Worm (Caenorhabditis elegans) whole organism, L1 larva: ENCODE results near the gene F31F4.17.

ENCODE experiments used
- C04F5.9 ChIP-seq: sonication (generic microtip); optimal IDR thresholded peaks from 2 replicates; lab custom pipeline; 2016; ENCODE audit warnings: missing genetic modification characterization, missing compliant biosample characterization
- C16A3.4 ChIP-seq: fragments of 150-350 bp; optimal IDR thresholded peaks from 2 replicates; lab custom pipeline; 2014; ENCODE audit warnings: missing biosample characterization, missing genetic modification characterization
- C34B4.2 ChIP-seq: sonication (generic microtip); optimal IDR thresholded peaks from 2 replicates; lab custom pipeline; 2017; ENCODE audit warnings: mild to moderate bottlenecking, missing genetic modification characterization, missing compliant biosample characterization
- Y116A8C.19 ChIP-seq: sonication (generic microtip); optimal IDR thresholded peaks from 2 replicates; lab custom pipeline; 2016; ENCODE audit warnings: missing compliant biosample characterization, missing genetic modification characterization, borderline replicate concordance
- aha-1 ChIP-seq: fragments of 150-350 bp; optimal IDR thresholded peaks from 2 replicates; lab custom pipeline; 2014; ENCODE audit warnings: missing biosample characterization, missing genetic modification characterization
- aly-2 ChIP-seq: fragments of 150-350 bp; optimal IDR thresholded peaks from 2 replicates; lab custom pipeline; 2014; ENCODE audit warnings: missing biosample characterization, missing genetic modification characterization
- ceh-90 ChIP-seq: sonication (generic microtip); optimal IDR thresholded peaks from 2 replicates; lab custom pipeline; 2016; ENCODE audit warnings: missing genetic modification characterization, missing compliant biosample characterization
- ces-1 ChIP-seq: fragments of 150-350 bp; optimal IDR thresholded peaks from 2 replicates; lab custom pipeline; 2014; ENCODE audit warnings: missing biosample characterization, missing genetic modification reagents, missing genetic modification characterization
- dsc-1 ChIP-seq: sonication (generic microtip); optimal IDR thresholded peaks from 2 replicates; lab custom pipeline; 2016; ENCODE audit warnings: mild to moderate bottlenecking, missing genetic modification characterization, missing compliant biosample characterization
- egl-27 ChIP-seq, 2 experiments: fragments of 150-350 bp in 1 of 2; sonication (generic microtip); optimal IDR thresholded peaks; 3 replicates each; lab custom pipeline; 2017 to 2018; ENCODE audit warnings: missing biosample characterization in 2 of 2, missing genetic modification characterization in 2 of 2, missing genetic modification reagents in 2 of 2
- elt-2 ChIP-seq: sonication (generic microtip); optimal IDR thresholded peaks from 2 replicates; lab custom pipeline; 2016; ENCODE audit warnings: missing genetic modification characterization, mild to moderate bottlenecking, inconsistent platforms, missing compliant biosample characterization, missing genetic modification reagents
- ets-5 ChIP-seq: fragments of 200-800 bp; sonication (Bioruptor generic); IDR thresholded peaks from 2 replicates; pipeline ENCODE4 v1.3.6; 2022; ENCODE audit warnings: missing genetic modification characterization, missing compliant biosample characterization
- fos-1 ChIP-seq: fragments of 150-350 bp; optimal IDR thresholded peaks from 2 replicates; lab custom pipeline; 2014; ENCODE audit warnings: missing biosample characterization, missing genetic modification characterization
- grh-1 ChIP-seq: fragments of 200-800 bp; sonication (Bioruptor generic); IDR thresholded peaks from 2 replicates; pipeline ENCODE4 v1.3.6; 2022; ENCODE audit warnings: missing genetic modification reagents, missing genetic modification characterization, missing compliant biosample characterization
- hlh-17 ChIP-seq: fragments of 200-800 bp; sonication (Bioruptor generic); optimal IDR thresholded peaks from 2 replicates; lab custom pipeline; 2018; ENCODE audit warnings: missing genetic modification characterization, mild to moderate bottlenecking, missing compliant biosample characterization, moderate library complexity, borderline replicate concordance
- hlh-4 ChIP-seq: sonication (generic microtip); optimal IDR thresholded peaks from 2 replicates; lab custom pipeline; 2016; ENCODE audit warnings: mild to moderate bottlenecking, missing genetic modification characterization, missing compliant biosample characterization
- hpl-2 ChIP-seq: fragments of 150-350 bp; optimal IDR thresholded peaks from 2 replicates; lab custom pipeline; 2014; ENCODE audit warnings: missing biosample characterization, missing genetic modification reagents, missing genetic modification characterization
- isw-1 ChIP-seq: fragments of 200-800 bp; sonication (Bioruptor generic); IDR thresholded peaks from 2 replicates; pipeline ENCODE4 v1.3.6; 2022; ENCODE audit warnings: missing genetic modification characterization, missing compliant biosample characterization
- jun-1 ChIP-seq: fragments of 150-350 bp; optimal IDR thresholded peaks from 2 replicates; lab custom pipeline; 2014; ENCODE audit warnings: missing biosample characterization, missing genetic modification reagents, missing genetic modification characterization
- lin-35 ChIP-seq, 2 experiments: fragments of 150-350 bp; optimal IDR thresholded peaks; 2 replicates each; lab custom pipeline; 2014; ENCODE audit warnings: missing biosample characterization in 2 of 2, missing genetic modification characterization in 2 of 2, missing genetic modification reagents in 2 of 2
- mab-9 ChIP-seq: fragments of 200-800 bp; sonication (Bioruptor generic); IDR thresholded peaks from 2 replicates; pipeline ENCODE4 v1.3.6; 2022; ENCODE audit warnings: missing genetic modification reagents, missing genetic modification characterization, missing compliant biosample characterization
- mef-2 ChIP-seq: fragments of 150-350 bp; optimal IDR thresholded peaks from 2 replicates; lab custom pipeline; 2014; ENCODE audit warnings: missing biosample characterization, missing genetic modification characterization
- mep-1 ChIP-seq: fragments of 150-350 bp; optimal IDR thresholded peaks from 2 replicates; lab custom pipeline; 2014; ENCODE audit warnings: missing biosample characterization, missing genetic modification characterization
- nhr-20 ChIP-seq: sonication (generic microtip); optimal IDR thresholded peaks from 2 replicates; lab custom pipeline; 2016; ENCODE audit warnings: mild to moderate bottlenecking, missing genetic modification characterization, missing compliant biosample characterization
- nhr-28 ChIP-seq: fragments of 150-350 bp; optimal IDR thresholded peaks from 2 replicates; lab custom pipeline; 2014; ENCODE audit warnings: missing biosample characterization, missing genetic modification characterization
- nhr-71 ChIP-seq: sonication (generic microtip); optimal IDR thresholded peaks from 2 replicates; lab custom pipeline; 2016; ENCODE audit warnings: mild to moderate bottlenecking, missing genetic modification characterization, moderate library complexity, missing compliant biosample characterization
- nhr-76 ChIP-seq: sonication (generic microtip); optimal IDR thresholded peaks from 2 replicates; lab custom pipeline; 2017; ENCODE audit warnings: missing biosample characterization, missing genetic modification characterization
- nhr-77 ChIP-seq: fragments of 150-350 bp; optimal IDR thresholded peaks from 2 replicates; lab custom pipeline; 2014; ENCODE audit warnings: missing biosample characterization, missing genetic modification characterization
- nhr-84 ChIP-seq: sonication (generic microtip); optimal IDR thresholded peaks from 2 replicates; lab custom pipeline; 2017; ENCODE audit warnings: missing biosample characterization, missing genetic modification characterization
- nhr-90 ChIP-seq: sonication (generic microtip); optimal IDR thresholded peaks from 2 replicates; lab custom pipeline; 2016; ENCODE audit warnings: mild to moderate bottlenecking, missing genetic modification characterization, missing compliant biosample characterization; ENCODE audit not compliant: poor library complexity
- pax-3 ChIP-seq: fragments of 200-800 bp; sonication (Bioruptor generic); optimal IDR thresholded peaks from 2 replicates; lab custom pipeline; 2018; ENCODE audit warnings: mild to moderate bottlenecking, missing genetic modification characterization, moderate library complexity, missing compliant biosample characterization
- snu-23 ChIP-seq: sonication (generic microtip); optimal IDR thresholded peaks from 2 replicates; lab custom pipeline; 2016; ENCODE audit warnings: missing genetic modification characterization, missing compliant biosample characterization
- sox-4 ChIP-seq: sonication (generic microtip); optimal IDR thresholded peaks from 2 replicates; lab custom pipeline; 2016; ENCODE audit warnings: missing genetic modification characterization, missing compliant biosample characterization
- sup-37 ChIP-seq: fragments of 200-800 bp; sonication (Bioruptor generic); optimal IDR thresholded peaks from 2 replicates; lab custom pipeline; 2018; ENCODE audit warnings: mild to moderate bottlenecking, missing genetic modification characterization, missing compliant biosample characterization
- swsn-7 ChIP-seq: sonication (generic microtip); optimal IDR thresholded peaks from 2 replicates; lab custom pipeline; 2016; ENCODE audit warnings: missing genetic modification characterization, missing compliant biosample characterization
- tbx-2 ChIP-seq: sonication (generic microtip); optimal IDR thresholded peaks from 2 replicates; lab custom pipeline; 2016; ENCODE audit warnings: missing genetic modification characterization, missing compliant biosample characterization
- tlp-1 ChIP-seq: fragments of 150-350 bp; optimal IDR thresholded peaks from 2 replicates; lab custom pipeline; 2014; ENCODE audit warnings: missing biosample characterization, missing genetic modification characterization
- unc-130 ChIP-seq: fragments of 150-350 bp; optimal IDR thresholded peaks from 2 replicates; lab custom pipeline; 2017; ENCODE audit warnings: missing biosample characterization, missing genetic modification characterization, inconsistent platforms
- unc-30 ChIP-seq: sonication (generic microtip); optimal IDR thresholded peaks from 2 replicates; lab custom pipeline; 2017; ENCODE audit warnings: missing biosample characterization, missing genetic modification characterization
- unc-62 ChIP-seq: fragments of 150-350 bp; optimal IDR thresholded peaks from 2 replicates; lab custom pipeline; 2014; ENCODE audit warnings: missing biosample characterization, missing genetic modification reagents, missing genetic modification characterization
- unc-98 ChIP-seq: fragments of 200-800 bp; sonication (Bioruptor generic); IDR thresholded peaks from 2 replicates; pipeline ENCODE4 v1.3.6; 2022; ENCODE audit warnings: missing genetic modification characterization, missing compliant biosample characterization
- ztf-11 ChIP-seq, 2 experiments: sonication (generic microtip); optimal IDR thresholded peaks; 2 replicates each; lab custom pipeline; 2016 to 2017; ENCODE audit warnings: missing genetic modification characterization in 2 of 2, missing biosample characterization in 1 of 2, missing compliant biosample characterization in 1 of 2

F31F4.17 gene

ce11 chrV:660210-660609 is at the start of gene F31F4.17:
F31F4.17 (minus strand) TSS chrV:660310.
- no peak for TF ChIP-seq hlh-4 (tag; lab: Kevin White, UChicago)
- no peak for TF ChIP-seq egl-27 (tag; optimal IDR thresholded peaks at IDR 0.05; lab: Kevin White, UChicago)
- TF ChIP-seq isw-1, result no peak
- no peak for TF ChIP-seq mab-9 (GFP tag; lab: Robert Waterston, UW)
- no peak for TF ChIP-seq pax-3
- no peak for TF ChIP-seq nhr-84
- TF ChIP-seq unc-62 (GFP tag; lab: Kevin White, UChicago), result no peak
- no peak for TF ChIP-seq unc-30 (tag; lab: Kevin White, UChicago)
- TF ChIP-seq C34B4.2 (tag; lab: Kevin White, UChicago), result no peak
- TF ChIP-seq nhr-77 (tag; lab: Kevin White, UChicago), result no peak
- TF ChIP-seq swsn-7, result no peak
- no peak for TF ChIP-seq ceh-90 (tag; lab: Kevin White, UChicago)
- no peak for TF ChIP-seq nhr-28
- TF ChIP-seq dsc-1 (tag; lab: Kevin White, UChicago), result no peak

- TF ChIP-seq grh-1 (no peak), nhr-71 (no peak), nhr-90 (tag; lab: Kevin White, UChicago) (no peak), dsc-1 (tag; lab: Kevin White, UChicago) (no peak), sup-37 (no peak), ces-1 (GFP tag; lab: Kevin White, UChicago) (no peak), sox-4 (tag; lab: Kevin White, UChicago) (no peak), C16A3.4 (tag; lab: Kevin White, UChicago) (no peak), ztf-11 (tag; optimal IDR thresholded peaks at IDR 0.05; lab: Kevin White, UChicago) (no peak), unc-130 (tag; lab: Kevin White, UChicago) (no peak), hlh-17 (GFP tag; lab: Kevin White, UChicago) (no peak), fos-1 (tag; lab: Kevin White, UChicago) (no peak), mef-2 (tag; lab: Kevin White, UChicago) (no peak), lin-35 (GFP tag; optimal IDR thresholded peaks at IDR 0.05; lab: Kevin White, UChicago) (no peak), tlp-1 (no peak), pax-3 (no peak), nhr-77 (tag; lab: Kevin White, UChicago) (no peak), unc-30 (tag; lab: Kevin White, UChicago) (no peak)
Observed at ce11 chrV:708808-709207, 48.7 kb upstream of the F31F4.17 start, which contains the start of gene srbc-39. srbc-39 (plus strand) TSS chrV:709108.

ce11 chrV:706918-707317 is 46.8 kb upstream of the F31F4.17 start, which contains the start of gene srbc-38:
srbc-38 (plus strand) TSS chrV:707218.
- TF ChIP-seq snu-23 (GFP tag; lab: Kevin White, UChicago) (no peak), jun-1 (tag; lab: Kevin White, UChicago) (no peak), C34B4.2 (tag; lab: Kevin White, UChicago) (no peak)

- TF ChIP-seq tbx-2 (tag; lab: Kevin White, UChicago), result no peak
- TF ChIP-seq ets-5, result no peak
- TF ChIP-seq aha-1 (tag; lab: Kevin White, UChicago), result no peak
- no peak for TF ChIP-seq hpl-2 (GFP tag; lab: Kevin White, UChicago)
- no peak for TF ChIP-seq aly-2 (tag; lab: Kevin White, UChicago)
- no peak for TF ChIP-seq Y116A8C.19 (tag; lab: Kevin White, UChicago)
- TF ChIP-seq ceh-90 (tag; lab: Kevin White, UChicago), result no peak
- no peak for TF ChIP-seq nhr-76 (tag; lab: Kevin White, UChicago)
- TF ChIP-seq nhr-77 (tag; lab: Kevin White, UChicago), result no peak
- TF ChIP-seq mep-1, result no peak
- TF ChIP-seq C04F5.9 (tag; lab: Kevin White, UChicago), result no peak
- no peak for TF ChIP-seq elt-2 (tag; lab: Kevin White, UChicago)
- no peak for TF ChIP-seq unc-98 (GFP tag; lab: Robert Waterston, UW)
- no peak for TF ChIP-seq isw-1
- no peak for TF ChIP-seq nhr-20
Observed at ce11 chrV:702260-702659, 42.1 kb upstream of the F31F4.17 start, which contains the start of gene srbc-37. srbc-37 (plus strand) TSS chrV:702560.
